Fruit fly (Drosophila melanogaster): ENCODE data around the gene APC7.

Gene APC7

DNA sequence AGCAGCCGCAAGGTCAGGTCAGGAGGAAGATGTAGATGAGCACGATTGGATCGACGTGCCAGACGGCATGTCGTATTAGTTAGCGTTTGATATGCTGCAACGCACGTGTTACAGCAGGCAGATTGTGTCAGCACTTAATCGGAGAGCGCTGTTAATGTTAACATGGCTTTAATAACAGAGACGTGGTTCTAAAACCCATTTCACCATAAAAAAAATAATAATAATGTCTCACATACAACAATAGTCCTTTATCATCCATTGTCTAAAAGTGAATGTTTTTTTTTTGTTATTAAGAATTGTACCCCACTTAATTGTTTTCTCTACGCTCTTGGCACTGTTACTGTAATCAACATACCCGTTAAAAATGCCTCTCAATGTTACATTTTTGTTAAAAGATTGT is 2.3 kb downstream of the APC7 start (continued):
- TF ChIP-seq Dad (GFP tag; optimal IDR thresholded peaks at IDR 0.05): peak; percentile 83
- peak; percentile 44 for TF ChIP-seq CG3995 (GFP tag; optimal IDR thresholded peaks at IDR 0.05)
- no peak for TF ChIP-seq CG16863 (GFP tag; optimal IDR thresholded peaks at IDR 0.05)
- TF ChIP-seq Blimp-1 (GFP tag; optimal IDR thresholded peaks at IDR 0.05): peak; percentile 76
- TF ChIP-seq psq (GFP tag; optimal IDR thresholded peaks at IDR 0.05): no peak
- TF ChIP-seq zfh1 (GFP tag; IDR thresholded peaks at IDR 0.05): peak; percentile 99
- TF ChIP-seq CG4730 (GFP tag; IDR thresholded peaks at IDR 0.05): peak; percentile 97
- TF ChIP-seq CG10321 (GFP tag; IDR thresholded peaks at IDR 0.05): no peak
- no peak for TF ChIP-seq tap (tag; optimal IDR thresholded peaks at IDR 0.05)
- TF ChIP-seq CG3065 (GFP tag; optimal IDR thresholded peaks at IDR 0.05): no peak
- TF ChIP-seq CG1233 (GFP tag; optimal IDR thresholded peaks at IDR 0.05): peak; percentile 86
- TF ChIP-seq Optix (GFP tag; IDR thresholded peaks at IDR 0.05): peak; percentile 80
- TF ChIP-seq GATAe (GFP tag; conservative IDR thresholded peaks at IDR 0.05): peak; percentile 86
- peak; percentile 1 for TF ChIP-seq CG9797 (GFP tag; optimal IDR thresholded peaks at IDR 0.05)
- peak; percentile 94 for TF ChIP-seq CG1024 (GFP tag; IDR thresholded peaks at IDR 0.05)
- TF ChIP-seq Adf1 (GFP tag; IDR thresholded peaks at IDR 0.05): peak; percentile 68
- peak; percentile 78 for TF ChIP-seq repo (GFP tag; optimal IDR thresholded peaks at IDR 0.05)
- TF ChIP-seq CG42726 (GFP tag; IDR thresholded peaks at IDR 0.05; ENCODE audit: partially characterized antibody): peak; percentile 73; the same call in 1 of the 2 replicates
- TF ChIP-seq twi (tag; optimal IDR thresholded peaks at IDR 0.05): no peak
- TF ChIP-seq CG7357 (GFP tag; IDR thresholded peaks at IDR 0.05): peak; percentile 91
- peak; percentile 99 for TF ChIP-seq ranshi (GFP tag; IDR thresholded peaks at IDR 0.05)
- peak; percentile 85 for TF ChIP-seq chm (GFP tag; IDR thresholded peaks at IDR 0.05)
- TF ChIP-seq Dek (tag; optimal IDR thresholded peaks at IDR 0.05): no peak
- TF ChIP-seq Bdp1 (GFP tag; optimal IDR thresholded peaks at IDR 0.05): no peak
- peak; percentile 30 for TF ChIP-seq Hsf (GFP tag; optimal IDR thresholded peaks at IDR 0.05)
- TF ChIP-seq rib (GFP tag; IDR thresholded peaks at IDR 0.05): peak; percentile 98
- TF ChIP-seq dpn (GFP tag; optimal IDR thresholded peaks at IDR 0.05): peak in 1 of 2 experiments; percentile 88
- no peak for TF ChIP-seq corto (GFP tag; optimal IDR thresholded peaks at IDR 0.05)
- TF ChIP-seq CG2120 (GFP tag; optimal IDR thresholded peaks at IDR 0.05): no peak
- TF ChIP-seq CG10543 (GFP tag; optimal IDR thresholded peaks at IDR 0.05): no peak
- no peak for TF ChIP-seq unpg (GFP tag; optimal IDR thresholded peaks at IDR 0.05)
- peak; percentile 71 for TF ChIP-seq CG6813 (GFP tag; optimal IDR thresholded peaks at IDR 0.05)
- TF ChIP-seq Sry-δ (GFP tag; optimal IDR thresholded peaks at IDR 0.05): peak; percentile 52
- peak; percentile 81 for TF ChIP-seq nau (GFP tag; optimal IDR thresholded peaks at IDR 0.05)
- TF ChIP-seq z (GFP tag; IDR thresholded peaks at IDR 0.05): peak; percentile 76
- TF ChIP-seq Neu2 (GFP tag; optimal IDR thresholded peaks at IDR 0.05; ENCODE audit: borderline replicate concordance): peak; percentile 20
- TF ChIP-seq CG32532 (GFP tag; IDR thresholded peaks at IDR 0.05): peak; percentile 93
- peak; percentile 90 for TF ChIP-seq CG15514 (GFP tag; optimal IDR thresholded peaks at IDR 0.05)
- TF ChIP-seq CG16779 (GFP tag; IDR thresholded peaks at IDR 0.05): peak; percentile 91
- TF ChIP-seq CG17612 (GFP tag; IDR thresholded peaks at IDR 0.05): peak; percentile 94
- TF ChIP-seq sisA (GFP tag; IDR thresholded peaks at IDR 0.05): peak; percentile 96
- TF ChIP-seq wdn (GFP tag; IDR thresholded peaks at IDR 0.05): no peak
- peak; percentile 97 for TF ChIP-seq CG11085 (GFP tag; IDR thresholded peaks at IDR 0.05)
- no peak for TF ChIP-seq ham (GFP tag; IDR thresholded peaks at IDR 0.05)
- no peak for TF ChIP-seq sna (GFP tag; IDR thresholded peaks at IDR 0.05; ENCODE audit: partially characterized antibody)
- TF ChIP-seq Hmr (GFP tag; optimal IDR thresholded peaks at IDR 0.05): no peak
- TF ChIP-seq unc-4 (GFP tag; IDR thresholded peaks at IDR 0.05; ENCODE audit: partially characterized antibody): no peak
- peak; percentile 70 for TF ChIP-seq Dp (GFP tag; optimal IDR thresholded peaks at IDR 0.05)
- peak; percentile 26 for TF ChIP-seq CG12659 (GFP tag; optimal IDR thresholded peaks at IDR 0.05)
- peak; percentile 98 for TF ChIP-seq ttk (GFP tag; IDR thresholded peaks at IDR 0.05)
- no peak for TF ChIP-seq NfI (GFP tag; optimal IDR thresholded peaks at IDR 0.05)
- TF ChIP-seq CG12236 (GFP tag; optimal IDR thresholded peaks at IDR 0.05): no peak

Data from whole organism, embryonic.